Worm (Caenorhabditis elegans): ENCODE results near the gene gcy-7.

Gene gcy-7

ce11 chrV:8359113-8359564 is 28.0 kb upstream of the gcy-7 start, which contains the start of gene mpdu-1 (continued):
- TF ChIP-seq snpc-4 (tag; optimal IDR thresholded peaks at IDR 0.05) = peak; percentile 31
- no peak for TF ChIP-seq cey-2 (tag; optimal IDR thresholded peaks at IDR 0.05; ENCODE audit: borderline replicate concordance, insufficient read depth)
- no peak; the same call in 1 of the 2 replicates for TF ChIP-seq php-3 (GFP tag; IDR thresholded peaks at IDR 0.05)
- TF ChIP-seq mxl-3 (GFP tag; optimal IDR thresholded peaks at IDR 0.05) = no peak
- TF ChIP-seq zip-11 (GFP tag; IDR thresholded peaks at IDR 0.05) = no peak
- TF ChIP-seq lin-15B (tag; optimal IDR thresholded peaks at IDR 0.05) = no peak
- no peak for TF ChIP-seq Y48G9A.11 (GFP tag; IDR thresholded peaks at IDR 0.05)
- TF ChIP-seq lim-7 (GFP tag; IDR thresholded peaks at IDR 0.05) = no peak
- no peak for TF ChIP-seq F26F4.8 (GFP tag; conservative IDR thresholded peaks at IDR 0.05)
- TF ChIP-seq nhr-10 (tag; optimal IDR thresholded peaks at IDR 0.05) = no peak
- no peak for TF ChIP-seq Y5F2A.4 (GFP tag; optimal IDR thresholded peaks at IDR 0.05)
- no peak for TF ChIP-seq mep-1 (tag; optimal IDR thresholded peaks at IDR 0.05)
- no peak for TF ChIP-seq nhr-11 (tag; optimal IDR thresholded peaks at IDR 0.05)
- no peak for TF ChIP-seq F44E2.7 (GFP tag; IDR thresholded peaks at IDR 0.05)
- TF ChIP-seq dve-1 (tag; optimal IDR thresholded peaks at IDR 0.05; ENCODE audit: insufficient read depth) = peak; percentile 89
- TF ChIP-seq ces-1 (GFP tag; optimal IDR thresholded peaks at IDR 0.05) = no peak
- TF ChIP-seq ceh-82 (tag; optimal IDR thresholded peaks at IDR 0.05) = no peak
- TF ChIP-seq unc-39 (tag; optimal IDR thresholded peaks at IDR 0.05) = no peak
- TF ChIP-seq ceh-20 (GFP tag; IDR thresholded peaks at IDR 0.05) = no peak
- TF ChIP-seq ceh-44 (GFP tag; IDR thresholded peaks at IDR 0.05) = no peak
- TF ChIP-seq R02D3.7 (tag; optimal IDR thresholded peaks at IDR 0.05) = no peak
- no peak for TF ChIP-seq arid-1 (GFP tag; conservative IDR thresholded peaks at IDR 0.05)
- TF ChIP-seq zfp-2 (tag; optimal IDR thresholded peaks at IDR 0.05) = no peak
- no peak for TF ChIP-seq nhr-25 (tag; optimal IDR thresholded peaks at IDR 0.05; ENCODE audit: borderline replicate concordance, insufficient read depth)
- peak; percentile 71 for TF ChIP-seq pqm-1 (tag; optimal IDR thresholded peaks at IDR 0.05)
- peak in 1 of 2 experiments; percentile 87 for TF ChIP-seq lsy-2 (tag; optimal IDR thresholded peaks at IDR 0.05)
- TF ChIP-seq nhr-6 (tag; optimal IDR thresholded peaks at IDR 0.05) = peak; percentile 36
- TF ChIP-seq duxl-1 (tag; optimal IDR thresholded peaks at IDR 0.05; ENCODE audit: poor library complexity) = no peak
- no peak for TF ChIP-seq set-16 (GFP tag; IDR thresholded peaks at IDR 0.05)
- no peak for TF ChIP-seq nhr-102 (tag; optimal IDR thresholded peaks at IDR 0.05)
- no peak for TF ChIP-seq fkh-10 (GFP tag; optimal IDR thresholded peaks at IDR 0.05)
- no peak for TF ChIP-seq ctbp-1 (GFP tag; IDR thresholded peaks at IDR 0.05)
- no peak for TF ChIP-seq spr-1 (tag; optimal IDR thresholded peaks at IDR 0.05)
- TF ChIP-seq nhr-42 (GFP tag; IDR thresholded peaks at IDR 0.05) = no peak
- no peak for TF ChIP-seq mes-2 (tag; optimal IDR thresholded peaks at IDR 0.05; ENCODE audit: poor library complexity, severe bottlenecking)
- TF ChIP-seq hlh-30 (tag; optimal IDR thresholded peaks at IDR 0.05; ENCODE audit: insufficient read depth) = peak; percentile 36
- TF ChIP-seq aha-1 (tag) = no peak
- no peak for TF ChIP-seq nhr-76 (tag; optimal IDR thresholded peaks at IDR 0.05)
- no peak for TF ChIP-seq saeg-2 (GFP tag; IDR thresholded peaks at IDR 0.05)
- no peak for TF ChIP-seq tag-97 (GFP tag; IDR thresholded peaks at IDR 0.05)
- no peak for TF ChIP-seq lin-29 (GFP tag; IDR thresholded peaks at IDR 0.05)
- peak; percentile 72 for TF ChIP-seq T20F7.1 (GFP tag; optimal IDR thresholded peaks at IDR 0.05)
- TF ChIP-seq gei-8 (GFP tag; optimal IDR thresholded peaks at IDR 0.05) = no peak
- TF ChIP-seq ZK546.5 (tag; optimal IDR thresholded peaks at IDR 0.05) = no peak
- TF ChIP-seq zag-1 (tag; optimal IDR thresholded peaks at IDR 0.05) = no peak
- no peak for TF ChIP-seq daf-19 (GFP tag; conservative IDR thresholded peaks at IDR 0.05)
- TF ChIP-seq hlh-11 (tag; optimal IDR thresholded peaks at IDR 0.05) = no peak
- no peak for TF ChIP-seq attf-4 (tag; optimal IDR thresholded peaks at IDR 0.05)
- TF ChIP-seq daf-16 (GFP tag; optimal IDR thresholded peaks at IDR 0.05) = no peak
- TF ChIP-seq daf-16 (tag; optimal IDR thresholded peaks at IDR 0.05) = peak; percentile 71
- TF ChIP-seq nhr-28 (tag; optimal IDR thresholded peaks at IDR 0.05) = peak; percentile 69
- no peak for TF ChIP-seq ZK337.2 (GFP tag; IDR thresholded peaks at IDR 0.05)
